Worm (Caenorhabditis elegans) whole organism, L4 larva: ENCODE results near the gene lir-2.

Experiments
- ZK546.5 ChIP-seq, 2 experiments: sonication (generic microtip); optimal IDR thresholded peaks; 2 replicates each; lab custom pipeline; 2017; ENCODE audit warnings: missing biosample characterization in 2 of 2, missing genetic modification characterization in 2 of 2
- ceh-28 ChIP-seq: fragments of 150-350 bp; optimal IDR thresholded peaks from 2 replicates; lab custom pipeline; 2014; ENCODE audit warnings: missing biosample characterization, missing genetic modification reagents, missing genetic modification characterization
- ceh-82 ChIP-seq: sonication (generic microtip); optimal IDR thresholded peaks from 2 replicates; lab custom pipeline; 2017; ENCODE audit warnings: missing biosample characterization, missing genetic modification characterization
- dve-1 ChIP-seq: sonication (generic microtip); optimal IDR thresholded peaks from 2 replicates; lab custom pipeline; 2017; ENCODE audit warnings: antibody characterized with exemption, mild to moderate bottlenecking, missing genetic modification characterization, missing compliant biosample characterization; ENCODE audit not compliant: insufficient read depth
- nhr-28 ChIP-seq: fragments of 150-350 bp; optimal IDR thresholded peaks from 2 replicates; lab custom pipeline; 2014; ENCODE audit warnings: missing biosample characterization, missing genetic modification characterization
- skn-1 ChIP-seq: fragments of 150-350 bp; optimal IDR thresholded peaks from 2 replicates; lab custom pipeline; 2014; ENCODE audit warnings: missing biosample characterization, missing genetic modification characterization
- unc-62 ChIP-seq, 3 experiments: fragments of 150-350 bp in 1 of 3; sonication (generic microtip); optimal IDR thresholded peaks in 2 of 3; peaks in 1 of 3; 1 replicate in 1 of 3; 2 replicates in 2 of 3; lab custom pipeline; 2014 to 2017; ENCODE audit warnings: missing biosample characterization in 3 of 3, missing genetic modification characterization in 3 of 3, missing genetic modification reagents in 3 of 3, missing genotype in 1 of 3
- zfp-3 ChIP-seq: fragments of 200-800 bp; sonication (Bioruptor generic); conservative IDR thresholded peaks from 2 replicates; pipeline ENCODE4 v1.3.6; 2022; ENCODE audit warnings: missing genetic modification reagents, missing genetic modification characterization, missing compliant biosample characterization
- zip-11 ChIP-seq: fragments of 200-800 bp; sonication (Bioruptor generic); IDR thresholded peaks from 2 replicates; pipeline ENCODE4 v1.3.6; 2022; ENCODE audit warnings: missing genetic modification characterization, missing compliant biosample characterization

DNA sequence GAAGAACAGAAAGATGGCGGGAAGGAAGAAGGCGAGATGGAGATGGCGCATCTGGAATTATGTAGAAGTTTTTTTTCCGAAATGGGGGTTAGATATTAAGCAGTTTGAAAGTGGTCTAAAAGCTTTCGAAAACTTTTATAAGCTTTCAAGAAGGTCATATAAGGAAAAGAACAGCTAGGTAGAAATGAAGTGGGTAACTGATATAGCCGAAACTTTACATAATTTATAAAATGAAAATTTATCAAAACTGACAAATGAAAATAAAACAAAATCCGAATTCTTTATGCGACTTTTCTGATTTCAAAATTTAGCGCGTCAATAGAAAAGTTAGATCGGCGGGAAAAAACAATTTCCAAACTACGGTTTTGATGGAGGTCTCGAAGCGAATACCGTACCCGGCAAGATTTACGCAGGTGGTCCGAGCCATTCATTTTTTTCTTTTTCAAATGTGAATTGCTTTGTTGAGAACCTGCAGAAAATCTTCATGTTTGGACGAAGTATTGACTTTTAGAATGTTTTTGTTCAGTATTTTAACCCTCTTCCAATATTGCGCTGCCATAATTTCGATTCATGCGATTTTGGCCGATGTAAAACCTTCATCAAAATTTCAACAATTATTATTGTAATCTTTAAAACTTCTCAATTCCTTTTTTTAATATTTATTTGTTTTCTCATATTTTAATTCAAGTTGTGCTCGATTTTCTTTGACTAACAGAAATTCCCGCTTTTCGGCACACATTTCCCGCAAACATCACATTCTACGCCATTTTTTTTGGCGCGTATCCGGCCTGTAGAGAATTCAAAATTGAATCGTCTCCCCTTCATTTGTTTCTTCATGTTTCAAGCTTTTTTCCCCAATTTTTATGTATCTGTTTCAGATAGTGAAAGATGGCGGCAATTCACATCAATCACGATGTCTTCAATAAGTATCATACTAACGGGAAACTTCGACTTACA lies 3.1 kb upstream of the lir-2 start, which contains the start of the genes F18A1.7 and rpa-1:
- TF ChIP-seq ceh-82 (tag; lab: Kevin White, UChicago) (no peak), unc-62 (GFP tag; optimal IDR thresholded peaks at IDR 0.05 in 1 of 2; lab: Kevin White, UChicago) (no peak), unc-62 (tag; optimal IDR thresholded peaks at IDR 0.05; lab: Kevin White, UChicago) (no peak), nhr-28 (tag; lab: Kevin White, UChicago) (no peak), ceh-28 (tag; lab: Kevin White, UChicago) (no peak), zip-11 (GFP tag; lab: Robert Waterston, UW) (no peak), zfp-3 (GFP tag; lab: Robert Waterston, UW) (no peak), dve-1 (tag; lab: Kevin White, UChicago) (no peak), skn-1 (tag; lab: Kevin White, UChicago) (no peak), ZK546.5 (tag; optimal IDR thresholded peaks at IDR 0.05; lab: Kevin White, UChicago) (no peak)
